Fruit fly (Drosophila melanogaster) whole organism, embryonic: ENCODE data around the gene Obp93a.

Experiments used
- Bdp1 ChIP-seq: fragments of 200-800 bp; sonication (Bioruptor generic); optimal IDR thresholded peaks from 3 replicates; lab custom pipeline; 2016; ENCODE audit warnings: missing biosample characterization, missing genetic modification characterization
- Blimp-1 ChIP-seq: fragments of 200-800 bp; sonication (Bioruptor generic); optimal IDR thresholded peaks from 3 replicates; lab custom pipeline; 2018; ENCODE audit warnings: missing biosample characterization, missing genetic modification characterization, mild to moderate bottlenecking, moderate library complexity, missing genetic modification reagents
- CG11504 ChIP-seq: fragments of 200-800 bp; sonication (Bioruptor generic); optimal IDR thresholded peaks from 3 replicates; lab custom pipeline; 2019; ENCODE audit warnings: missing biosample characterization, mild to moderate bottlenecking, missing genetic modification characterization, moderate library complexity
- CG11695 ChIP-seq: fragments of 200-800 bp; sonication (Bioruptor generic); IDR thresholded peaks from 3 replicates; pipeline ENCODE4 v1.3.6; 2022; ENCODE audit warnings: missing biosample characterization, missing genetic modification characterization
- CG12219 ChIP-seq: fragments of 200-800 bp; sonication (Bioruptor generic); optimal IDR thresholded peaks from 3 replicates; lab custom pipeline; 2018; ENCODE audit warnings: missing biosample characterization, mild to moderate bottlenecking, missing genetic modification characterization
- CG1233 ChIP-seq: fragments of 200-800 bp; sonication (Bioruptor generic); optimal IDR thresholded peaks from 4 replicates; lab custom pipeline; 2018; ENCODE audit warnings: missing biosample characterization, mild to moderate bottlenecking, missing genetic modification characterization
- CG12391 ChIP-seq: fragments of 200-800 bp; sonication (Bioruptor generic); optimal IDR thresholded peaks from 3 replicates; lab custom pipeline; 2018; ENCODE audit warnings: missing biosample characterization, mild to moderate bottlenecking, missing genetic modification characterization, moderate library complexity
- CG12769 ChIP-seq: fragments of 200-800 bp; sonication (Bioruptor generic); optimal IDR thresholded peaks from 2 replicates; lab custom pipeline; 2019; ENCODE audit warnings: missing biosample characterization, mild to moderate bottlenecking, missing genetic modification characterization, moderate library complexity
- CG15514 ChIP-seq: fragments of 200-800 bp; sonication (Bioruptor generic); optimal IDR thresholded peaks from 3 replicates; lab custom pipeline; 2017; ENCODE audit warnings: missing biosample characterization, missing genetic modification characterization, mild to moderate bottlenecking, moderate library complexity, missing genetic modification reagents
- CG2120 ChIP-seq: fragments of 200-800 bp; sonication (Bioruptor generic); optimal IDR thresholded peaks from 3 replicates; lab custom pipeline; 2016; ENCODE audit warnings: missing biosample characterization, missing genetic modification characterization
- CG6791 ChIP-seq: fragments of 200-800 bp; sonication (Bioruptor generic); IDR thresholded peaks from 3 replicates; pipeline ENCODE4 v1.3.6; 2022; ENCODE audit warnings: missing biosample characterization, missing genetic modification characterization; ENCODE audit not compliant: partially characterized antibody
- CG7372 ChIP-seq: fragments of 200-800 bp; sonication (Bioruptor generic); IDR thresholded peaks from 2 replicates; pipeline ENCODE4 v1.3.6; 2022; ENCODE audit warnings: missing biosample characterization, missing genetic modification characterization
- CG9437 ChIP-seq: fragments of 200-800 bp; sonication (Bioruptor generic); optimal IDR thresholded peaks from 2 replicates; lab custom pipeline; 2018; ENCODE audit warnings: missing biosample characterization, mild to moderate bottlenecking, missing genetic modification characterization
- CG9797 ChIP-seq: fragments of 200-800 bp; sonication (Bioruptor generic); optimal IDR thresholded peaks from 3 replicates; lab custom pipeline; 2018; ENCODE audit warnings: missing biosample characterization, mild to moderate bottlenecking, missing genetic modification characterization
- CG9817 ChIP-seq: fragments of 200-800 bp; sonication (Bioruptor generic); optimal IDR thresholded peaks from 2 replicates; lab custom pipeline; 2018; ENCODE audit warnings: missing biosample characterization, mild to moderate bottlenecking, missing genetic modification characterization, moderate library complexity
- CG9932 ChIP-seq: fragments of 200-800 bp; sonication (Bioruptor generic); IDR thresholded peaks from 2 replicates; pipeline ENCODE4 v1.3.6; 2022; ENCODE audit warnings: missing biosample characterization, missing genetic modification characterization
- CoRest ChIP-seq: fragments of 200-800 bp; sonication (Bioruptor generic); optimal IDR thresholded peaks from 3 replicates; lab custom pipeline; 2018; ENCODE audit warnings: missing biosample characterization, mild to moderate bottlenecking, missing genetic modification characterization, moderate library complexity
- Doc3 ChIP-seq: fragments of 200-800 bp; sonication (Bioruptor generic); IDR thresholded peaks from 3 replicates; pipeline ENCODE4 v1.3.6; 2022; ENCODE audit warnings: missing biosample characterization, missing genetic modification characterization; ENCODE audit not compliant: partially characterized antibody
- Fer1 ChIP-seq: fragments of 200-800 bp; sonication (Bioruptor generic); optimal IDR thresholded peaks from 2 replicates; lab custom pipeline; 2017; ENCODE audit warnings: missing biosample characterization, mild to moderate bottlenecking, missing genetic modification characterization
- Fer3 ChIP-seq: fragments of 200-800 bp; sonication (Bioruptor generic); optimal IDR thresholded peaks from 2 replicates; lab custom pipeline; 2018; ENCODE audit warnings: missing biosample characterization, mild to moderate bottlenecking, missing genetic modification characterization, moderate library complexity
- H15 ChIP-seq: fragments of 200-800 bp; sonication (Bioruptor generic); IDR thresholded peaks from 3 replicates; pipeline ENCODE4 v1.3.6; 2022; ENCODE audit warnings: missing biosample characterization, missing genetic modification characterization
- Hand ChIP-seq: fragments of 200-800 bp; sonication (Bioruptor generic); optimal IDR thresholded peaks from 2 replicates; lab custom pipeline; 2017; ENCODE audit warnings: mild to moderate bottlenecking, missing biosample characterization, missing genetic modification reagents, missing genetic modification characterization
- MTF-1 ChIP-seq: fragments of 200-800 bp; sonication (Bioruptor generic); optimal IDR thresholded peaks from 2 replicates; lab custom pipeline; 2018; ENCODE audit warnings: missing biosample characterization, mild to moderate bottlenecking, missing genetic modification characterization, borderline replicate concordance
- Mad ChIP-seq: fragments of 200-800 bp; sonication (Bioruptor generic); optimal IDR thresholded peaks from 2 replicates; lab custom pipeline; 2016; ENCODE audit warnings: missing biosample characterization, missing genetic modification characterization
- Med ChIP-seq: fragments of 200-800 bp; sonication (Bioruptor generic); peaks from one replicate; lab custom pipeline; 2016; ENCODE audit warnings: missing biosample characterization, missing genetic modification characterization, mild to moderate bottlenecking, inconsistent platforms, moderate library complexity
- Meics ChIP-seq: fragments of 200-800 bp; sonication (Bioruptor generic); optimal IDR thresholded peaks from 2 replicates; lab custom pipeline; 2017; ENCODE audit warnings: missing biosample characterization, mild to moderate bottlenecking, missing genetic modification characterization
- NK7.1 ChIP-seq: fragments of 200-800 bp; sonication (Bioruptor generic); optimal IDR thresholded peaks from 3 replicates; lab custom pipeline; 2016; ENCODE audit warnings: missing biosample characterization, missing genetic modification characterization
- Nf-YC ChIP-seq: fragments of 200-800 bp; optimal IDR thresholded peaks from 3 replicates; lab custom pipeline; 2019; ENCODE audit warnings: missing biosample characterization, mild to moderate bottlenecking, missing genetic modification characterization, moderate library complexity
- Rfx ChIP-seq: fragments of 200-800 bp; sonication (Bioruptor generic); IDR thresholded peaks from 2 replicates; pipeline ENCODE4 v1.3.6; 2022; ENCODE audit warnings: missing biosample characterization, missing genetic modification characterization
- Side ChIP-seq: fragments of 200-800 bp; sonication (Bioruptor generic); optimal IDR thresholded peaks from 2 replicates; lab custom pipeline; 2016; ENCODE audit warnings: missing biosample characterization, missing genetic modification characterization
- Vsx1 ChIP-seq: fragments of 200-800 bp; sonication (Bioruptor generic); optimal IDR thresholded peaks from 2 replicates; lab custom pipeline; 2017; ENCODE audit warnings: missing biosample characterization, mild to moderate bottlenecking, missing genetic modification characterization, missing genetic modification reagents
- Xrp1 ChIP-seq: fragments of 200-800 bp; sonication (Bioruptor generic); IDR thresholded peaks from 2 replicates; pipeline ENCODE4 v1.3.6; 2022; ENCODE audit warnings: missing biosample characterization, missing genetic modification characterization
- caup ChIP-seq: fragments of 200-800 bp; sonication (Bioruptor generic); optimal IDR thresholded peaks from 3 replicates; lab custom pipeline; 2017; ENCODE audit warnings: missing biosample characterization, mild to moderate bottlenecking, missing genetic modification characterization, moderate library complexity; ENCODE audit not compliant: severe bottlenecking
- dan ChIP-seq: fragments of 200-800 bp; sonication (Bioruptor generic); IDR thresholded peaks from 2 replicates; pipeline ENCODE4 v1.3.6; 2022; ENCODE audit warnings: missing biosample characterization, missing genetic modification characterization
- dati ChIP-seq: fragments of 200-800 bp; sonication (Bioruptor generic); IDR thresholded peaks from 2 replicates; pipeline ENCODE4 v1.3.6; 2022; ENCODE audit warnings: missing biosample characterization, missing genetic modification characterization
- dmrt99B ChIP-seq: fragments of 200-800 bp; sonication (Bioruptor generic); optimal IDR thresholded peaks from 2 replicates; lab custom pipeline; 2018; ENCODE audit warnings: missing biosample characterization, mild to moderate bottlenecking, missing genetic modification characterization, moderate library complexity
- dysf ChIP-seq: fragments of 200-800 bp; sonication (Bioruptor generic); IDR thresholded peaks from 3 replicates; pipeline ENCODE4 v1.3.6; 2022; ENCODE audit warnings: missing biosample characterization, missing genetic modification characterization
- exex ChIP-seq: fragments of 200-800 bp; sonication (Bioruptor generic); optimal IDR thresholded peaks from 4 replicates; lab custom pipeline; 2018; ENCODE audit warnings: missing biosample characterization, mild to moderate bottlenecking, missing genetic modification characterization, moderate library complexity
- fu2 ChIP-seq: fragments of 200-800 bp; sonication (Bioruptor generic); optimal IDR thresholded peaks from 2 replicates; lab custom pipeline; 2016; ENCODE audit warnings: missing biosample characterization, missing genetic modification characterization
- h ChIP-seq: fragments of >200 bp; optimal IDR thresholded peaks from 2 replicates; lab custom pipeline; 2017
- lab ChIP-seq: fragments of 200-800 bp; sonication (Bioruptor generic); optimal IDR thresholded peaks from 3 replicates; lab custom pipeline; 2017; ENCODE audit warnings: missing biosample characterization, missing genetic modification characterization, mild to moderate bottlenecking, moderate library complexity, missing genetic modification reagents
- nau ChIP-seq: fragments of 200-800 bp; sonication (Bioruptor generic); optimal IDR thresholded peaks from 3 replicates; lab custom pipeline; 2017; ENCODE audit warnings: missing biosample characterization, mild to moderate bottlenecking, missing genetic modification characterization, missing genetic modification reagents
- pros ChIP-seq: fragments of 200-800 bp; sonication (Bioruptor generic); optimal IDR thresholded peaks from 3 replicates; lab custom pipeline; 2019; ENCODE audit warnings: missing biosample characterization, mild to moderate bottlenecking, missing genetic modification characterization, moderate library complexity
- slbo ChIP-seq: fragments of 200-800 bp; sonication (Bioruptor generic); IDR thresholded peaks from 2 replicates; pipeline ENCODE4 v1.3.6; 2022; ENCODE audit warnings: missing biosample characterization, missing genetic modification characterization
- toy ChIP-seq: fragments of 200-800 bp; sonication (Bioruptor generic); IDR thresholded peaks from 2 replicates; pipeline ENCODE4 v1.3.6; 2022; ENCODE audit warnings: missing biosample characterization, missing genetic modification characterization
- tup ChIP-seq: fragments of 200-800 bp; sonication (Bioruptor generic); optimal IDR thresholded peaks from 2 replicates; lab custom pipeline; 2016; ENCODE audit warnings: missing biosample characterization, mild to moderate bottlenecking, missing genetic modification characterization, moderate library complexity
- zen ChIP-seq: fragments of 200-800 bp; sonication (Bioruptor generic); optimal IDR thresholded peaks from 3 replicates; lab custom pipeline; 2018; ENCODE audit warnings: missing biosample characterization, mild to moderate bottlenecking, missing genetic modification characterization, moderate library complexity

The Obp93a gene

dm6 chr3R:21161620-21162029 lies 32.1 kb upstream of the Obp93a start (continued):
- TF ChIP-seq dysf (GFP tag; lab: Robert Waterston, UW), result peak; percentile 52; the same call in 2 of the 3 replicates
- TF ChIP-seq H15, result 0 out of 3 replicates have a peak, but pooled peaks have one; percentile 7
- peak; percentile 31 for TF ChIP-seq fu2 (GFP tag; lab: Kevin White, UChicago)
- peak; percentile 33 for TF ChIP-seq CoRest
- peak; percentile 30 for TF ChIP-seq CG9817 (tag; lab: Kevin White, UChicago)
- no peak for TF ChIP-seq zen (tag; lab: Kevin White, UChicago)
- no peak for TF ChIP-seq h (lab: Kevin White, UChicago)
- TF ChIP-seq Side, result peak; percentile 0
- peak; percentile 36 for TF ChIP-seq tup
- TF ChIP-seq dan (GFP tag; lab: Robert Waterston, UW), result no peak
- TF ChIP-seq NK7.1 (GFP tag; lab: Kevin White, UChicago), result peak; percentile 32
- TF ChIP-seq Mad (GFP tag; lab: Kevin White, UChicago), result peak; percentile 8
- peak; percentile 77 for TF ChIP-seq exex
- peak; percentile 23 for TF ChIP-seq CG12391

dm6 chr3R:21161042-21161532 lies 31.6 kb upstream of the Obp93a start, which contains the start of gene cDIP:
Gene cDIP, minus strand, starts transcription at chr3R:21161092.
- TF ChIP-seq Rfx (GFP tag; lab: Robert Waterston, UW) (peak; percentile 45; the same call in 1 of the 2 replicates), CG11695 (GFP tag; lab: Robert Waterston, UW) (0 out of 3 replicates have a peak, but pooled peaks have one; percentile 14), dmrt99B (tag; lab: Kevin White, UChicago) (no peak), CG9932 (peak; percentile 53), Med (GFP tag; lab: Kevin White, UChicago) (peak; percentile 16), dysf (GFP tag; lab: Robert Waterston, UW) (no peak), slbo (GFP tag; lab: Robert Waterston, UW) (peak; percentile 50), CG2120 (GFP tag; lab: Kevin White, UChicago) (peak; percentile 42), Fer3 (tag; lab: Kevin White, UChicago) (no peak), CG12769 (peak; percentile 56)

- no peak for TF ChIP-seq Hand (GFP tag; lab: Kevin White, UChicago)
- no peak for TF ChIP-seq dati (GFP tag; lab: Robert Waterston, UW)
- TF ChIP-seq Xrp1, result 0 out of 2 replicates have a peak, but pooled peaks have one; percentile 22
- peak; percentile 49 for TF ChIP-seq nau (GFP tag; lab: Kevin White, UChicago)
- TF ChIP-seq CG12769, result no peak
- no peak for TF ChIP-seq CG7372 (GFP tag; lab: Robert Waterston, UW)
- peak; percentile 31 for TF ChIP-seq lab
- TF ChIP-seq Meics (GFP tag; lab: Kevin White, UChicago), result peak; percentile 7
- TF ChIP-seq Nf-YC, result no peak
- TF ChIP-seq CG12219 (GFP tag; lab: Kevin White, UChicago), result no peak
- TF ChIP-seq CG6791 (GFP tag; lab: Robert Waterston, UW), result no peak
- peak; percentile 53 for TF ChIP-seq caup (GFP tag; lab: Kevin White, UChicago)
- peak; percentile 23 for TF ChIP-seq Vsx1 (GFP tag; lab: Kevin White, UChicago)
- TF ChIP-seq CG9797 (GFP tag; lab: Kevin White, UChicago), result no peak
- peak; percentile 27 for TF ChIP-seq CG15514 (GFP tag; lab: Kevin White, UChicago)
- peak; percentile 12 for TF ChIP-seq CG11504 (tag; lab: Kevin White, UChicago)
- peak; percentile 25 for TF ChIP-seq Fer1 (GFP tag; lab: Kevin White, UChicago)
- no peak for TF ChIP-seq Doc3 (GFP tag; lab: Robert Waterston, UW)
- no peak for TF ChIP-seq toy (GFP tag; lab: Robert Waterston, UW)
- TF ChIP-seq CG1233, result no peak
- TF ChIP-seq CG9437 (GFP tag; lab: Kevin White, UChicago), result no peak
- TF ChIP-seq Blimp-1, result peak; percentile 25
- TF ChIP-seq MTF-1 (GFP tag; lab: Kevin White, UChicago), result peak; percentile 41
- TF ChIP-seq Bdp1 (GFP tag; lab: Kevin White, UChicago), result no peak
- no peak for TF ChIP-seq pros (GFP tag; lab: Kevin White, UChicago)
Measured at dm6 chr3R:21158643-21159042, 29.1 kb upstream of the Obp93a start.
